Worm (Caenorhabditis elegans) whole organism, L4/young adult: ENCODE results near the gene K09F6.3.

Source experiments
- W03F9.2 ChIP-seq: fragments of 150-350 bp; optimal IDR thresholded peaks from 2 replicates; lab custom pipeline; 2014; ENCODE audit warnings: missing biosample characterization, missing genetic modification characterization
- dao-5 ChIP-seq: sonication (generic microtip); optimal IDR thresholded peaks from 2 replicates; lab custom pipeline; 2016; ENCODE audit warnings: missing genotype, missing genetic modification characterization, moderate library complexity, missing compliant biosample characterization
- him-1 ChIP-seq: sonication (generic microtip); optimal IDR thresholded peaks from 2 replicates; lab custom pipeline; 2016; ENCODE audit warnings: missing genotype, missing genetic modification reagents, missing genetic modification characterization, missing compliant biosample characterization

DNA sequence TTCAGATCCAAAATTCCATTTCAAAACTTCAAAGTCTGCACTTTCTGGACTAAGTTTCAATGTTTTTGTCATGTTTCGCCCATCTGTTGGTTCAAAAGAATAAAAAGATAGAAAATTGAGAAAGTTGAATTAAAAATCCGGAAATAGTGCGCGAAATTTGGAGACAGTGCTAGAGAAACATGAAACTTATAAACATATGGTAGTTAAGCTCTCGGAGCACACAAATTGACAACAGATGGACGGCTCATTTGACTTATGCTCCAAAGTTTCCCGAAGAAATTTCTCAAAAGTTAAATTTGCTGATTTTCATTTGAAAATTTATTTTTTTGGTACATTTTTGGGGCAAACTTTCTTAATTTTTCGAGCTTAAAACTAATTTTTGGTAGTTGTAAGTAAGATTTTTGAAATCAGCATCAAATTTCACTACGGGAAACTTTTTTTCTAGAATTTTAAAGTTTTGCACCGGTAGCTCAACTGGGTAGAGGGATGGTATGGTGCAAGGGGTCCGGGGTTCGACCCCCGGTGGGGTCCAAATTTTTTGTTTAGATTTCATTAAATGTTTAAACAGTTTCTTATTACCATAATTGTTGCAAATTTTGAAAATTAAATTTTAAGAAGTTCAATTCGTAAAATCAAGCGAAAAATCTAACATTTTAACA is 48.8 kb upstream of the K09F6.3 start:
- TF ChIP-seq W03F9.2 (no peak), dao-5 (tag; lab: Kevin White, UChicago) (no peak), him-1 (tag; lab: Kevin White, UChicago) (no peak)
